Worm (Caenorhabditis elegans) whole organism, late embryonic: ENCODE data around the gene srh-21.

Experiments
- C08G9.2 ChIP-seq: sonication (generic microtip); optimal IDR thresholded peaks from 2 replicates; lab custom pipeline; 2016; ENCODE audit warnings: mild to moderate bottlenecking, missing genetic modification characterization, moderate library complexity, missing compliant biosample characterization
- K02D7.2 ChIP-seq: sonication (generic microtip); optimal IDR thresholded peaks from 2 replicates; lab custom pipeline; 2017; ENCODE audit warnings: mild to moderate bottlenecking, missing genetic modification characterization, missing compliant biosample characterization
- K09A11.1 ChIP-seq: sonication (generic microtip); optimal IDR thresholded peaks from 2 replicates; lab custom pipeline; 2017; ENCODE audit warnings: antibody characterized with exemption, mild to moderate bottlenecking, missing genetic modification characterization, missing compliant biosample characterization; ENCODE audit not compliant: insufficient read depth
- ahr-1 ChIP-seq: sonication (generic microtip); optimal IDR thresholded peaks from 2 replicates; lab custom pipeline; 2016; ENCODE audit warnings: missing genetic modification characterization, missing compliant biosample characterization
- ama-1 ChIP-seq: fragments of 150-350 bp; optimal IDR thresholded peaks from 2 replicates; lab custom pipeline; 2014
- ceh-18 ChIP-seq: sonication (generic microtip); optimal IDR thresholded peaks from 2 replicates; lab custom pipeline; 2016; ENCODE audit warnings: missing genetic modification characterization, missing compliant biosample characterization
- ceh-22 ChIP-seq: sonication (generic microtip); optimal IDR thresholded peaks from 2 replicates; lab custom pipeline; 2017; ENCODE audit warnings: missing biosample characterization, missing genetic modification characterization
- ceh-34 ChIP-seq: sonication (generic microtip); optimal IDR thresholded peaks from 2 replicates; lab custom pipeline; 2016; ENCODE audit warnings: mild to moderate bottlenecking, missing genetic modification characterization, missing compliant biosample characterization
- ceh-45 ChIP-seq: fragments of 200-800 bp; sonication (Bioruptor generic); IDR thresholded peaks from 2 replicates; pipeline ENCODE4 v1.3.6; 2022; ENCODE audit warnings: missing genetic modification reagents, missing genetic modification characterization, missing compliant biosample characterization
- ceh-48 ChIP-seq: sonication (generic microtip); optimal IDR thresholded peaks from 2 replicates; lab custom pipeline; 2016; ENCODE audit warnings: missing genetic modification characterization, inconsistent platforms, missing compliant biosample characterization
- ceh-9 ChIP-seq: sonication (generic microtip); optimal IDR thresholded peaks from 2 replicates; lab custom pipeline; 2016; ENCODE audit warnings: mild to moderate bottlenecking, missing genetic modification characterization, inconsistent platforms, missing compliant biosample characterization
- che-1 ChIP-seq: sonication (generic microtip); optimal IDR thresholded peaks from 2 replicates; lab custom pipeline; 2016; ENCODE audit warnings: mild to moderate bottlenecking, missing genetic modification characterization, missing compliant biosample characterization
- dmd-4 ChIP-seq: sonication (generic microtip); optimal IDR thresholded peaks from 2 replicates; lab custom pipeline; 2016; ENCODE audit warnings: borderline replicate concordance, missing genetic modification characterization, missing compliant biosample characterization
- dve-1 ChIP-seq: sonication (generic microtip); optimal IDR thresholded peaks from 2 replicates; lab custom pipeline; 2017; ENCODE audit warnings: antibody characterized with exemption, mild to moderate bottlenecking, missing genetic modification characterization, missing compliant biosample characterization
- elt-2 ChIP-seq: sonication (generic microtip); optimal IDR thresholded peaks from 2 replicates; lab custom pipeline; 2016; ENCODE audit warnings: missing genetic modification reagents, missing genetic modification characterization, missing compliant biosample characterization
- elt-4 ChIP-seq: sonication (generic microtip); optimal IDR thresholded peaks from 2 replicates; lab custom pipeline; 2016; ENCODE audit warnings: missing genetic modification characterization, missing compliant biosample characterization
- ets-4 ChIP-seq: sonication (generic microtip); optimal IDR thresholded peaks from 2 replicates; lab custom pipeline; 2016; ENCODE audit warnings: missing genetic modification characterization, missing compliant biosample characterization
- fax-1 ChIP-seq: sonication (generic microtip); optimal IDR thresholded peaks from 2 replicates; lab custom pipeline; 2016; ENCODE audit warnings: missing genotype, missing genetic modification characterization, missing compliant biosample characterization
- fkh-10 ChIP-seq: fragments of 150-350 bp; optimal IDR thresholded peaks from 2 replicates; lab custom pipeline; 2014; ENCODE audit warnings: missing biosample characterization, missing genetic modification reagents, missing genetic modification characterization
- gmeb-2 ChIP-seq: sonication (generic microtip); optimal IDR thresholded peaks from 2 replicates; lab custom pipeline; 2016; ENCODE audit warnings: missing genetic modification characterization, inconsistent platforms, missing compliant biosample characterization
- hlh-13 ChIP-seq: fragments of 200-800 bp; sonication (Bioruptor generic); optimal IDR thresholded peaks from 2 replicates; lab custom pipeline; 2018; ENCODE audit warnings: mild to moderate bottlenecking, missing genetic modification characterization, missing compliant biosample characterization
- hlh-30 ChIP-seq: sonication (generic microtip); optimal IDR thresholded peaks from 2 replicates; lab custom pipeline; 2017; ENCODE audit warnings: antibody characterized with exemption, missing genetic modification characterization, missing compliant biosample characterization; ENCODE audit not compliant: insufficient read depth
- hlh-6 ChIP-seq: sonication (generic microtip); optimal IDR thresholded peaks from 2 replicates; lab custom pipeline; 2016; ENCODE audit warnings: missing genotype, missing genetic modification characterization, missing compliant biosample characterization
- mec-3 ChIP-seq: sonication (generic microtip); optimal IDR thresholded peaks from 2 replicates; lab custom pipeline; 2016; ENCODE audit warnings: borderline replicate concordance, missing genetic modification characterization, missing compliant biosample characterization
- nhr-232 ChIP-seq: sonication (generic microtip); optimal IDR thresholded peaks from 2 replicates; lab custom pipeline; 2016; ENCODE audit warnings: missing genetic modification characterization, missing compliant biosample characterization
- npax-4 ChIP-seq: sonication (generic microtip); optimal IDR thresholded peaks from 2 replicates; lab custom pipeline; 2016; ENCODE audit warnings: missing genetic modification characterization, missing compliant biosample characterization
- pag-3 ChIP-seq: sonication (generic microtip); optimal IDR thresholded peaks from 2 replicates; lab custom pipeline; 2016; ENCODE audit warnings: missing compliant biosample characterization, missing genetic modification characterization, borderline replicate concordance
- pat-9 ChIP-seq: fragments of 200-800 bp; sonication (Bioruptor generic); optimal IDR thresholded peaks from 2 replicates; lab custom pipeline; 2018; ENCODE audit warnings: mild to moderate bottlenecking, missing genetic modification characterization, moderate library complexity, missing compliant biosample characterization
- pha-2 ChIP-seq: sonication (generic microtip); optimal IDR thresholded peaks from 2 replicates; lab custom pipeline; 2017; ENCODE audit warnings: mild to moderate bottlenecking, missing genetic modification characterization, missing compliant biosample characterization
- pros-1 ChIP-seq: fragments of 150-350 bp; optimal IDR thresholded peaks from 2 replicates; lab custom pipeline; 2014; ENCODE audit warnings: missing biosample characterization, missing genetic modification reagents, missing genetic modification characterization
- ref-2 ChIP-seq: sonication (generic microtip); optimal IDR thresholded peaks from 2 replicates; lab custom pipeline; 2016; ENCODE audit warnings: missing genetic modification characterization, missing compliant biosample characterization
- sdc-2 ChIP-seq: sonication (generic microtip); optimal IDR thresholded peaks from 2 replicates; lab custom pipeline; 2016; ENCODE audit warnings: missing genotype, missing genetic modification characterization, missing compliant biosample characterization
- sox-2 ChIP-seq: fragments of 200-800 bp; sonication (Bioruptor generic); IDR thresholded peaks from 2 replicates; pipeline ENCODE4 v1.3.6; 2022; ENCODE audit warnings: missing genetic modification reagents, missing genetic modification characterization, missing compliant biosample characterization
- tbx-2 ChIP-seq: sonication (generic microtip); optimal IDR thresholded peaks from 2 replicates; lab custom pipeline; 2016; ENCODE audit warnings: missing genetic modification characterization, missing compliant biosample characterization
- tbx-7 ChIP-seq: sonication (generic microtip); optimal IDR thresholded peaks from 2 replicates; lab custom pipeline; 2016; ENCODE audit warnings: missing genotype, missing genetic modification characterization, missing compliant biosample characterization
- unc-55 ChIP-seq: sonication (generic microtip); optimal IDR thresholded peaks from 2 replicates; lab custom pipeline; 2017; ENCODE audit warnings: missing biosample characterization, missing genetic modification reagents, missing genetic modification characterization
- unc-86 ChIP-seq: sonication (generic microtip); optimal IDR thresholded peaks from 2 replicates; lab custom pipeline; 2016; ENCODE audit warnings: missing genetic modification characterization, missing compliant biosample characterization
- zip-5 ChIP-seq: sonication (generic microtip); optimal IDR thresholded peaks from 2 replicates; lab custom pipeline; 2016; ENCODE audit warnings: missing genetic modification characterization, missing compliant biosample characterization
- ztf-16 ChIP-seq: sonication (generic microtip); optimal IDR thresholded peaks from 2 replicates; lab custom pipeline; 2017; ENCODE audit warnings: missing genetic modification characterization, missing compliant biosample characterization

Gene srh-21

ce11 chrV:4964020-4964635 lies 37.7 kb downstream of the srh-21 start (continued):
- TF ChIP-seq che-1 (tag; lab: Kevin White, UChicago) = no peak
- no peak for TF ChIP-seq K02D7.2 (tag; lab: Kevin White, UChicago)
- TF ChIP-seq dmd-4 (tag; lab: Kevin White, UChicago) = no peak
- no peak for TF ChIP-seq ceh-45
- no peak for TF ChIP-seq C08G9.2
- TF ChIP-seq tbx-2 = peak; percentile 45
- TF ChIP-seq sdc-2 = no peak
- no peak for TF ChIP-seq mec-3 (tag; lab: Kevin White, UChicago)
- TF ChIP-seq elt-2 (tag; lab: Kevin White, UChicago) = no peak
- no peak for TF ChIP-seq zip-5
- no peak for TF ChIP-seq elt-4
- no peak for TF ChIP-seq K09A11.1 (tag; lab: Kevin White, UChicago)
- no peak for TF ChIP-seq ama-1 (lab: Kevin White, UChicago)
- TF ChIP-seq ztf-16 (tag; lab: Kevin White, UChicago) = no peak
- peak; percentile 39 for TF ChIP-seq ceh-18 (tag; lab: Kevin White, UChicago)
- TF ChIP-seq ets-4 (tag; lab: Kevin White, UChicago) = no peak
- TF ChIP-seq sox-2 (GFP tag; lab: Robert Waterston, UW) = no peak
- no peak for TF ChIP-seq dve-1
- TF ChIP-seq unc-86 = no peak
- no peak for TF ChIP-seq fax-1
- peak; percentile 81 for TF ChIP-seq unc-55 (GFP tag; lab: Kevin White, UChicago)
- peak; percentile 39 for TF ChIP-seq hlh-6 (tag; lab: Kevin White, UChicago)
- no peak for TF ChIP-seq npax-4
- no peak for TF ChIP-seq pros-1 (tag; lab: Kevin White, UChicago)

ce11 chrV:4964671-4965420 lies 38.4 kb downstream of the srh-21 start:
- TF ChIP-seq elt-2 (tag; lab: Kevin White, UChicago) (peak; percentile 79), hlh-30 (tag; lab: Kevin White, UChicago) (no peak)
- TF ChIP-seq, all 69 proteins: peak for 1

ce11 chrV:4965790-4966189 lies 39.3 kb downstream of the srh-21 start:
- TF ChIP-seq ceh-22 (tag; lab: Kevin White, UChicago) = no peak
- no peak for TF ChIP-seq pha-2 (tag; lab: Kevin White, UChicago)
- TF ChIP-seq pat-9 = no peak
- no peak for TF ChIP-seq nhr-232
- TF ChIP-seq pag-3 (tag; lab: Kevin White, UChicago) = no peak
- TF ChIP-seq sdc-2 = no peak
- no peak for TF ChIP-seq hlh-13 (GFP tag; lab: Kevin White, UChicago)
- no peak for TF ChIP-seq che-1 (tag; lab: Kevin White, UChicago)
- TF ChIP-seq ceh-9 (tag; lab: Kevin White, UChicago) = no peak
- TF ChIP-seq tbx-7 (tag; lab: Kevin White, UChicago) = no peak
- no peak for TF ChIP-seq ceh-48
- TF ChIP-seq ahr-1 = no peak
- no peak for TF ChIP-seq gmeb-2 (tag; lab: Kevin White, UChicago)
- no peak for TF ChIP-seq dmd-4 (tag; lab: Kevin White, UChicago)
- no peak for TF ChIP-seq ref-2 (tag; lab: Kevin White, UChicago)
- TF ChIP-seq fkh-10 (GFP tag; lab: Kevin White, UChicago) = no peak
- no peak for TF ChIP-seq ceh-34
- TF ChIP-seq unc-55 (GFP tag; lab: Kevin White, UChicago) = no peak
